Fruit fly (Drosophila melanogaster): ENCODE results near the gene Akr1B.

The Akr1B gene

DNA sequence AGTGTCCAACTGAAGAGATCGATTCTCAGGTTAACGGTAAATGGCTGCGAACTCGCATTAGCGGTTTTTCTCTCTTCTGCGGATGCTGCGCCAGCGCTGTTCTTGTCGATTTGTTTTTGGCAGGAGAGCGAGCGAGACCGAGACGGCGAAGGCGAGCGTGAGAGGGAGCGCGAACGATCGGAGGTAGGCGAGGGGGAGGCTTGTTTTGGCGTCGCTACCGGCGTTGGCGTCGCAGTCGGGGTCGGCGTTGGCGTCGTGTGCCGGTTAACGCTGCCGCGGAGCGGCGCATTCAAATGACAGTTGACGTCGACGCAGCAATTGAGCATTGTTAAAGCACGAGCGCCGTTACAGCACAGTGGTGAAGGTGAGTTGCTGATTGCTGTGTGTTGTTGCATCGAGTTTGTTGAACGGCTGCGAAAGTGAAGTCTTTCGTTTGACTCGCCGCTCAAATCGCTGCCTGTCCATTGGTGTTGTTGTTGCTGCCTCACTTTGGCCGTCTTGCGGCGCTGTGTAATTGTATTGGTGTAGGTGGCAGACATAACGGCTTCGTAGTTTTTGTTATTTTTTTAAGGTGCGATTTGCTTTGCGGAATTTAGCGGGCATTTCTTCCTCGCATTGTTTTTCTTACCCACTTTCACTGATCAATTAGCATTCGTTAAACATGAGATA is 37.3 kb downstream of the Akr1B start (continued):
- TF ChIP-seq Hr39 (GFP tag; optimal IDR thresholded peaks at IDR 0.05) (no peak), dac (GFP tag; optimal IDR thresholded peaks at IDR 0.05) (no peak)

DNA sequence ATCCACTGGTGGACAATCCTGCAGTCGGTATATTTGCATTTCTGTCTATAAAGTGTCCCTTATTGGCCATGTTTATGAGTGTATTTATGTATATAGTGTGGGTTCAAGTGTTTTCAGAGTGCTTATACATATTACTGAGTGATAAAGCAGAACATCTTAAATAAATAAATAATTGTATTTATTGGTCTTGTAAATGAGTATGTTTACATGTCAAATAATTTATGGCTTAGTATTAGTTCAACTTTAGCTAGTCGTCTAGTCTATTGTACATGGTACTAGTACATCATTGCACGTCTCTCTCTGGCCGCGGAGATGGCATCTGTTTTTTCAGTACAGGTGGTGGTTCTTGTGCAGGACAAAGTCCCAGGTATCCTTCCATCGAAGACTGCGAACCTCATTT is 40.2 kb downstream of the Akr1B start, which contains the start of gene CG32086:
TSS of gene CG32086 (minus strand) at position 101 of the 400 bp plus-strand sequence.
- TF ChIP-seq CG6792 (GFP tag; optimal IDR thresholded peaks at IDR 0.05) (no peak), Met (GFP tag; optimal IDR thresholded peaks at IDR 0.05) (no peak)

DNA sequence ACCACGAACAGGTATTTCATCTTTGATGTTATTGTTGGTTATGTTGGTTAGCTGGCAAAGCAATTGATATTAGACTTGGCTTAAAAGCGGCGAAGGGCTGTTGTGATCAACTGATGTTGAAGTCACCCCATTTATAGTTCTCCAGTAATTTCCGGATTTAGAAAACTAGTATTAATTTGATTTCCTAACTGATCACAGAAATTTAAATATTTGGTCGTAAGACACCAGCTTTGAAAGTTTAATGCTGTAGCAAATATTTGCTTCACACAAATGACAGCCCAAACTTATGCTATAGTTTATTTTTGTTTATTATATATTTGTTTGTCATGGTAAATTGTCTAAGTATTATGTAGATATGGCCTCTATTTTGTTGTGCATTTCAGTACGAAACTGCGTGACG is 42.1 kb downstream of the Akr1B start, which contains the start of gene CG33269:
TSS of gene CG33269 (minus strand) at position 101 of the 400 bp plus-strand sequence.
- TF ChIP-seq CG9139 (GFP tag; optimal IDR thresholded peaks at IDR 0.05) (no peak), CG11762 (GFP tag; optimal IDR thresholded peaks at IDR 0.05; ENCODE audit: insufficient read depth) (no peak), CG32006 (GFP tag; optimal IDR thresholded peaks at IDR 0.05) (no peak), pdm3 (GFP tag; optimal IDR thresholded peaks at IDR 0.05) (no peak), eg (GFP tag; IDR thresholded peaks at IDR 0.05) (no peak), acj6 (GFP tag; optimal IDR thresholded peaks at IDR 0.05) (no peak), net (GFP tag; optimal IDR thresholded peaks at IDR 0.05) (no peak), Eip78C (GFP tag) (no peak), lz (GFP tag; optimal IDR thresholded peaks at IDR 0.05) (no peak), CG34406 (GFP tag; optimal IDR thresholded peaks at IDR 0.05) (no peak), Blimp-1 (GFP tag; optimal IDR thresholded peaks at IDR 0.05) (no peak), Met (GFP tag; optimal IDR thresholded peaks at IDR 0.05) (no peak)

DNA sequence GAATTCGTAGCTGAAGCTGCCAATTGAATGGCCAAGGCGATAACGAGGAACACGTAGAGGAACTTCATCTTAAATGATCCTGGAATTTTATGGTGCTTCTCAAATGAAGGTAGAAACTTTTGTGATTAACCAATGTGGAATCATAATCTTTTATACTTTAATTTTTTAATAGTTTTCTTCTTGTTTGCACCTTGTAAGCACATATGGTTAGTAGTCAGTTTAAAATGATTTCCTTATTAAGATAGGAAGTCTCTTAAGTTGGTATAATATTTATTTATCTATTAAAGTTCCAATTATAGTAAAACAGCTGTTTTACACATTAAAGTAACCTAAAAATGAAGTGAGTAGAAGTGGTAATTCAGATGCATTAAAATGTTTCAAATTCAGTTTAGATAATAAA is 43.3 kb downstream of the Akr1B start, which contains the start of gene CG43391:
TSS of gene CG43391 (minus strand) at position 101 of the 400 bp plus-strand sequence.
- TF ChIP-seq CG6276 (GFP tag; optimal IDR thresholded peaks at IDR 0.05) (no peak), CG3919 (GFP tag; optimal IDR thresholded peaks at IDR 0.05) (no peak), CG6808 (GFP tag; optimal IDR thresholded peaks at IDR 0.05) (no peak), Met (GFP tag; optimal IDR thresholded peaks at IDR 0.05) (no peak), Hr4 (GFP tag; optimal IDR thresholded peaks at IDR 0.05) (no peak), Sox102F (GFP tag; optimal IDR thresholded peaks at IDR 0.05) (no peak), Eip75B (GFP tag; optimal IDR thresholded peaks at IDR 0.05) (no peak), CG7368 (GFP tag; optimal IDR thresholded peaks at IDR 0.05) (no peak), Hr38 (GFP tag; optimal IDR thresholded peaks at IDR 0.05) (no peak), esn (GFP tag; optimal IDR thresholded peaks at IDR 0.05) (no peak), CG10669 (GFP tag; optimal IDR thresholded peaks at IDR 0.05) (no peak), fd59A (GFP tag; optimal IDR thresholded peaks at IDR 0.05) (no peak), CG16779 (tag; optimal IDR thresholded peaks at IDR 0.05) (no peak), CG6792 (GFP tag; optimal IDR thresholded peaks at IDR 0.05) (no peak), CG31627 (GFP tag; optimal IDR thresholded peaks at IDR 0.05) (no peak), CG6163 (GFP tag; IDR thresholded peaks at IDR 0.05) (no peak)

DNA sequence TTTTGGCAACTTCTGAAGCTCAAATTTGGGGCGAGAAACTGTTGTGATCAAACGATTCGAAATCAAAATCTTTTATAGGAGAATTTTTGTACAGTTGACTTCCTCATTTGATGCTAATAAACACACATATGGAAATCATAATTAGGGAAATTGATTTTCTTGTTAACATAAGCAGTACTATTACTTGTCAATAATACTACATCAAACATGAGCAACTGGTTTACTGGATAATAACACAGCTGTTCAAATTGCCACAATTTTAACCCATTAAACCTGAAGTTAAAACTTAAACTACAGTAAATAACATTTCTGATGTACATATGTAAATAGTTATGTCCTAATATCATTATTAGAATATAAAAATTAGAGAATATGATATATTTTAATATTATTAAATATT is 44.3 kb downstream of the Akr1B start, which contains the start of gene CG43390:
TSS of gene CG43390 (minus strand) at position 32 of the 400 bp plus-strand sequence.
- TF ChIP-seq CG34406 (GFP tag; optimal IDR thresholded peaks at IDR 0.05) (no peak), fkh (GFP tag; optimal IDR thresholded peaks at IDR 0.05) (peak; percentile 46)

DNA sequence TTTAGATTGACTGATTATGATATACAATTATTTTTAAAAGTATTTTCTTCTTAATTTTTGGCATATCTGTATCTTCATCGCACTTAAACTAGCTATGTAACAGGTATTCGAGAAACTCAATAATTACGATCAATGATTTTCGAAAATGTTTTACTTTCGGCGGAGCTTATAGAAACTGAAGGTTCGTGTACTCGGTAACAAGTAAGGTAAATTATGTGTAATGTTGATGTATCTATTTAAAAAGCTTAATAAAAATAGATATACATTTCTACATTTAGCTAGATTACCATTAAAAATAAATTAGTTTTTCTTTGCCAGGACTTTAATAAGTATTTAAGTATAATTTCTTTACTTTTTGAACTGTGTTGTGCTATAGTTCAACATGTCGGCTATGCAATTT is 45.3 kb downstream of the Akr1B start:
- TF ChIP-seq Lpt (GFP tag; optimal IDR thresholded peaks at IDR 0.05), result no peak
- no peak for TF ChIP-seq CG9139 (GFP tag; optimal IDR thresholded peaks at IDR 0.05)
- TF ChIP-seq topi (GFP tag; optimal IDR thresholded peaks at IDR 0.05), result no peak
- no peak for TF ChIP-seq CG1621 (tag; optimal IDR thresholded peaks at IDR 0.05)
- TF ChIP-seq CG7368 (GFP tag; optimal IDR thresholded peaks at IDR 0.05), result no peak
- TF ChIP-seq CG6854 (GFP tag; optimal IDR thresholded peaks at IDR 0.05), result no peak
- no peak for TF ChIP-seq vri (GFP tag; optimal IDR thresholded peaks at IDR 0.05)
- TF ChIP-seq Sox102F (GFP tag; optimal IDR thresholded peaks at IDR 0.05), result no peak
- no peak for TF ChIP-seq esn (GFP tag; optimal IDR thresholded peaks at IDR 0.05)
- TF ChIP-seq CG31627 (GFP tag; optimal IDR thresholded peaks at IDR 0.05), result no peak
- no peak for TF ChIP-seq CG6808 (GFP tag; optimal IDR thresholded peaks at IDR 0.05)
- TF ChIP-seq fd59A (GFP tag; optimal IDR thresholded peaks at IDR 0.05), result no peak
- TF ChIP-seq Eip78C (GFP tag), result no peak
- TF ChIP-seq Sox14 (GFP tag; optimal IDR thresholded peaks at IDR 0.05), result no peak
- no peak for TF ChIP-seq Smox (GFP tag; optimal IDR thresholded peaks at IDR 0.05)
- no peak for TF ChIP-seq Blimp-1 (GFP tag; optimal IDR thresholded peaks at IDR 0.05)
- TF ChIP-seq CG11294 (GFP tag; IDR thresholded peaks at IDR 0.05), result no peak
- TF ChIP-seq CG8632 (GFP tag; optimal IDR thresholded peaks at IDR 0.05), result no peak
- TF ChIP-seq CG4318 (GFP tag; optimal IDR thresholded peaks at IDR 0.05), result no peak
- TF ChIP-seq Sox15 (GFP tag; optimal IDR thresholded peaks at IDR 0.05), result no peak

All from whole organism, prepupa.